Worm (Caenorhabditis elegans) whole organism, late embryonic: ENCODE data around the gene K03B4.4.

Experiments used
- fkh-10 ChIP-seq: fragments of 150-350 bp; optimal IDR thresholded peaks from 2 replicates; lab custom pipeline; 2014; ENCODE audit warnings: missing biosample characterization, missing genetic modification reagents, missing genetic modification characterization
- hlh-13 ChIP-seq: fragments of 200-800 bp; sonication (Bioruptor generic); optimal IDR thresholded peaks from 2 replicates; lab custom pipeline; 2018; ENCODE audit warnings: mild to moderate bottlenecking, missing genetic modification characterization, missing compliant biosample characterization
- nhr-11 ChIP-seq: fragments of 150-350 bp; optimal IDR thresholded peaks from 2 replicates; lab custom pipeline; 2014; ENCODE audit warnings: missing biosample characterization, missing genetic modification characterization
- pat-9 ChIP-seq: fragments of 200-800 bp; sonication (Bioruptor generic); optimal IDR thresholded peaks from 2 replicates; lab custom pipeline; 2018; ENCODE audit warnings: mild to moderate bottlenecking, missing genetic modification characterization, moderate library complexity, missing compliant biosample characterization
- pha-2 ChIP-seq: sonication (generic microtip); optimal IDR thresholded peaks from 2 replicates; lab custom pipeline; 2017; ENCODE audit warnings: mild to moderate bottlenecking, missing genetic modification characterization, missing compliant biosample characterization

ce11 chrV:4722314-4722713, 40.5 kb downstream of the K03B4.4 start, which contains the start of gene F39G3.5:
- TF ChIP-seq fkh-10 (GFP tag; lab: Kevin White, UChicago) (no peak), pha-2 (no peak), pat-9 (tag; lab: Kevin White, UChicago) (no peak), nhr-11 (tag; lab: Kevin White, UChicago) (no peak), hlh-13 (GFP tag; lab: Kevin White, UChicago) (no peak)
